Fruit fly (Drosophila melanogaster) whole organism, embryonic: ENCODE measurements around the gene Gem4b.
A peak's percentile ranks its signal among the peaks of the same experiment; 100 is the strongest.

Source experiments
- Awh ChIP-seq: fragments of 200-800 bp; sonication (Bioruptor generic); IDR thresholded peaks from 2 replicates; pipeline ENCODE4, ENCODE4 v1.3.6; 2022; ENCODE audit warnings: missing biosample characterization, missing genetic modification characterization
- B-H2 ChIP-seq: fragments of 200-800 bp; sonication (Bioruptor generic); optimal IDR thresholded peaks from 2 replicates; lab custom pipeline; 2018; ENCODE audit warnings: missing biosample characterization, mild to moderate bottlenecking, missing genetic modification characterization
- CG1024 ChIP-seq: fragments of 200-800 bp; sonication (Bioruptor generic); IDR thresholded peaks from 2 replicates; pipeline ENCODE4 v1.3.6; 2022; ENCODE audit warnings: missing biosample characterization, missing genetic modification characterization
- CG10366 ChIP-seq: fragments of 200-800 bp; sonication (Bioruptor generic); IDR thresholded peaks from 2 replicates; pipeline ENCODE4 v1.3.6; 2022; ENCODE audit warnings: missing biosample characterization, missing genetic modification characterization
- CG10959 ChIP-seq: fragments of 200-800 bp; sonication (Bioruptor generic); IDR thresholded peaks from 2 replicates; pipeline ENCODE4 v1.3.6; 2022; ENCODE audit warnings: missing biosample characterization, missing genetic modification characterization
- CG12104 ChIP-seq: fragments of 200-800 bp; sonication (Bioruptor generic); optimal IDR thresholded peaks from 3 replicates; lab custom pipeline; 2016; ENCODE audit warnings: missing biosample characterization, missing genetic modification characterization
- CG13894 ChIP-seq: fragments of 200-800 bp; sonication (Bioruptor generic); optimal IDR thresholded peaks from 3 replicates; lab custom pipeline; 2018; ENCODE audit warnings: missing biosample characterization, mild to moderate bottlenecking, missing genetic modification characterization, moderate library complexity
- CG14441 ChIP-seq: fragments of 200-800 bp; sonication (Bioruptor generic); IDR thresholded peaks from 2 replicates; pipeline ENCODE4 v1.3.6; 2022; ENCODE audit warnings: missing biosample characterization, missing genetic modification characterization
- CG14667 ChIP-seq: fragments of 200-800 bp; sonication (Bioruptor generic); IDR thresholded peaks from 2 replicates; pipeline ENCODE4 v1.3.6; 2022; ENCODE audit warnings: missing biosample characterization, missing genetic modification characterization
- CG15269 ChIP-seq: fragments of 200-800 bp; sonication (Bioruptor generic); optimal IDR thresholded peaks from 2 replicates; lab custom pipeline; 2018; ENCODE audit warnings: missing biosample characterization, mild to moderate bottlenecking, missing genetic modification characterization, moderate library complexity
- CG15514 ChIP-seq: fragments of 200-800 bp; sonication (Bioruptor generic); optimal IDR thresholded peaks from 3 replicates; lab custom pipeline; 2017; ENCODE audit warnings: missing biosample characterization, missing genetic modification characterization, mild to moderate bottlenecking, moderate library complexity, missing genetic modification reagents
- CG18476 ChIP-seq: fragments of 200-800 bp; sonication (Bioruptor generic); optimal IDR thresholded peaks from 2 replicates; lab custom pipeline; 2016; ENCODE audit warnings: missing biosample characterization, mild to moderate bottlenecking, missing genetic modification characterization
- CG2199 ChIP-seq: fragments of 200-800 bp; sonication (Bioruptor generic); IDR thresholded peaks from 3 replicates; pipeline ENCODE4 v1.3.6; 2022; ENCODE audit warnings: missing biosample characterization, missing genetic modification characterization
- CG31388 ChIP-seq: fragments of 200-800 bp; sonication (Bioruptor generic); optimal IDR thresholded peaks from 2 replicates; lab custom pipeline; 2016; ENCODE audit warnings: missing biosample characterization, missing genetic modification characterization
- CG32772 ChIP-seq: fragments of 200-800 bp; sonication (Bioruptor generic); IDR thresholded peaks from 2 replicates; pipeline ENCODE4 v1.3.6; 2022; ENCODE audit warnings: missing biosample characterization, missing genetic modification characterization
- CG42726 ChIP-seq: fragments of 200-800 bp; sonication (Bioruptor generic); IDR thresholded peaks from 2 replicates; pipeline ENCODE4 v1.3.6; 2022; ENCODE audit warnings: missing biosample characterization, missing genetic modification characterization; ENCODE audit not compliant: partially characterized antibody
- CG4424 ChIP-seq: fragments of 200-800 bp; sonication (Bioruptor generic); optimal IDR thresholded peaks from 3 replicates; lab custom pipeline; 2016; ENCODE audit warnings: missing biosample characterization, missing genetic modification characterization
- CG6854 ChIP-seq: fragments of 200-800 bp; sonication (Bioruptor generic); optimal IDR thresholded peaks from 3 replicates; lab custom pipeline; 2017; ENCODE audit warnings: missing biosample characterization, mild to moderate bottlenecking, missing genetic modification characterization
- CG7839 ChIP-seq: fragments of 200-800 bp; sonication (Bioruptor generic); optimal IDR thresholded peaks from 3 replicates; lab custom pipeline; 2018; ENCODE audit warnings: missing biosample characterization, mild to moderate bottlenecking, missing genetic modification characterization, moderate library complexity
- CG7987 ChIP-seq: fragments of 200-800 bp; sonication (Bioruptor generic); optimal IDR thresholded peaks from 2 replicates; lab custom pipeline; 2018; ENCODE audit warnings: missing biosample characterization, mild to moderate bottlenecking, missing genetic modification characterization, moderate library complexity
- CG9876 ChIP-seq: fragments of 200-800 bp; sonication (Bioruptor generic); optimal IDR thresholded peaks from 2 replicates; lab custom pipeline; 2016; ENCODE audit warnings: missing biosample characterization, missing genetic modification characterization
- CG9932 ChIP-seq: fragments of 200-800 bp; sonication (Bioruptor generic); IDR thresholded peaks from 2 replicates; pipeline ENCODE4 v1.3.6; 2022; ENCODE audit warnings: missing biosample characterization, missing genetic modification characterization
- D19A ChIP-seq: fragments of 200-800 bp; optimal IDR thresholded peaks from 3 replicates; lab custom pipeline; 2019; ENCODE audit warnings: missing biosample characterization, mild to moderate bottlenecking, missing genetic modification characterization, moderate library complexity
- Dip2 ChIP-seq: fragments of 200-800 bp; sonication (Bioruptor generic); IDR thresholded peaks from 2 replicates; pipeline ENCODE4 v1.3.6; 2022; ENCODE audit warnings: missing biosample characterization, missing genetic modification characterization
- Doc3 ChIP-seq: fragments of 200-800 bp; sonication (Bioruptor generic); IDR thresholded peaks from 3 replicates; pipeline ENCODE4 v1.3.6; 2022; ENCODE audit warnings: missing biosample characterization, missing genetic modification characterization; ENCODE audit not compliant: partially characterized antibody
- Dref ChIP-seq: fragments of 200-800 bp; sonication (Bioruptor generic); IDR thresholded peaks from 2 replicates; pipeline ENCODE4 v1.3.6; 2022; ENCODE audit warnings: missing biosample characterization, missing genetic modification characterization
- Mrtf ChIP-seq: fragments of 200-800 bp; sonication (Bioruptor generic); IDR thresholded peaks from 3 replicates; pipeline ENCODE4 v1.3.6; 2022; ENCODE audit warnings: missing biosample characterization, missing genetic modification characterization
- NFAT ChIP-seq: fragments of 200-800 bp; sonication (Bioruptor generic); IDR thresholded peaks from 2 replicates; pipeline ENCODE4 v1.3.6; 2022; ENCODE audit warnings: missing biosample characterization, missing genetic modification characterization
- Nf-YC ChIP-seq: fragments of 200-800 bp; optimal IDR thresholded peaks from 3 replicates; lab custom pipeline; 2019; ENCODE audit warnings: missing biosample characterization, mild to moderate bottlenecking, missing genetic modification characterization, moderate library complexity
- Spps ChIP-seq: fragments of 200-800 bp; sonication (Bioruptor generic); optimal IDR thresholded peaks from 2 replicates; lab custom pipeline; 2018; ENCODE audit warnings: missing biosample characterization, mild to moderate bottlenecking, missing genetic modification characterization
- YL-1 ChIP-seq: fragments of 200-800 bp; sonication (Bioruptor generic); optimal IDR thresholded peaks from 3 replicates; lab custom pipeline; 2017; ENCODE audit warnings: missing biosample characterization, mild to moderate bottlenecking, missing genetic modification characterization
- bbx ChIP-seq: fragments of 200-800 bp; sonication (Bioruptor generic); IDR thresholded peaks from 2 replicates; pipeline ENCODE4 v1.3.6; 2022; ENCODE audit warnings: missing biosample characterization, missing genetic modification characterization; ENCODE audit not compliant: partially characterized antibody
- caup ChIP-seq: fragments of 200-800 bp; sonication (Bioruptor generic); optimal IDR thresholded peaks from 3 replicates; lab custom pipeline; 2017; ENCODE audit warnings: missing biosample characterization, mild to moderate bottlenecking, missing genetic modification characterization, moderate library complexity; ENCODE audit not compliant: severe bottlenecking
- chif ChIP-seq, 2 experiments: fragments of 200-800 bp; sonication (Bioruptor generic); optimal IDR thresholded peaks; 3 replicates each; lab custom pipeline; 2016; ENCODE audit warnings: missing biosample characterization in 2 of 2, missing genetic modification characterization in 2 of 2
- croc ChIP-seq: fragments of 200-800 bp; sonication (Bioruptor generic); conservative IDR thresholded peaks from 3 replicates; pipeline ENCODE4 v1.3.6; 2022; ENCODE audit warnings: missing biosample characterization, missing genetic modification characterization
- grau ChIP-seq: fragments of 200-800 bp; optimal IDR thresholded peaks from 3 replicates; lab custom pipeline; 2019; ENCODE audit warnings: missing biosample characterization, mild to moderate bottlenecking, missing genetic modification characterization, moderate library complexity
- grn ChIP-seq: fragments of 200-800 bp; sonication (Bioruptor generic); optimal IDR thresholded peaks from 3 replicates; lab custom pipeline; 2017; ENCODE audit warnings: missing biosample characterization, missing genetic modification characterization
- her ChIP-seq: fragments of 200-800 bp; sonication (Bioruptor generic); optimal IDR thresholded peaks from 2 replicates; lab custom pipeline; 2016; ENCODE audit warnings: missing biosample characterization, missing genetic modification characterization
- insv ChIP-seq, 2 experiments: fragments of 200-800 bp; sonication (Bioruptor generic); optimal IDR thresholded peaks; 3 replicates each; lab custom pipeline; 2016 to 2018; ENCODE audit warnings: missing biosample characterization in 2 of 2, missing genetic modification characterization in 2 of 2
- jumu ChIP-seq: fragments of 200-800 bp; sonication (Bioruptor generic); optimal IDR thresholded peaks from 3 replicates; lab custom pipeline; 2016; ENCODE audit warnings: missing biosample characterization, missing genetic modification characterization
- luna ChIP-seq: fragments of 200-800 bp; sonication (Bioruptor generic); optimal IDR thresholded peaks from 2 replicates; lab custom pipeline; 2016; ENCODE audit warnings: missing biosample characterization, missing genetic modification characterization
- slou ChIP-seq: fragments of 200-800 bp; sonication (Bioruptor generic); optimal IDR thresholded peaks from 3 replicates; lab custom pipeline; 2016; ENCODE audit warnings: missing biosample characterization, missing genetic modification characterization
- sr ChIP-seq: fragments of 200-800 bp; sonication (Bioruptor generic); IDR thresholded peaks from 3 replicates; pipeline ENCODE4 v1.3.6; 2022; ENCODE audit warnings: missing biosample characterization, missing genetic modification characterization
- ssp ChIP-seq: fragments of 200-800 bp; sonication (Bioruptor generic); IDR thresholded peaks from 2 replicates; pipeline ENCODE4 v1.3.6; 2022; ENCODE audit warnings: missing biosample characterization, missing genetic modification characterization
- stc ChIP-seq: fragments of 200-800 bp; sonication (Bioruptor generic); IDR thresholded peaks from 2 replicates; pipeline ENCODE4 v1.3.6; 2022; ENCODE audit warnings: missing biosample characterization, missing genetic modification characterization
- tll ChIP-seq, 2 experiments: fragments of 200-800 bp in 1 of 2; fragments of >200 bp in 1 of 2; sonication (Bioruptor generic) in 1 of 2; optimal IDR thresholded peaks; 2 replicates each; lab custom pipeline; 2017 to 2019; ENCODE audit warnings: missing biosample characterization in 2 of 2, missing genetic modification characterization in 2 of 2, mild to moderate bottlenecking in 1 of 2, moderate library complexity in 1 of 2
- trem ChIP-seq: fragments of 200-800 bp; optimal IDR thresholded peaks from 3 replicates; lab custom pipeline; 2019; ENCODE audit warnings: missing biosample characterization, mild to moderate bottlenecking, missing genetic modification characterization, moderate library complexity
- usp ChIP-seq: fragments of >200 bp; optimal IDR thresholded peaks from 2 replicates; lab custom pipeline; 2017; ENCODE audit warnings: missing biosample characterization, missing genetic modification characterization
- zen2 ChIP-seq: fragments of 200-800 bp; sonication (Bioruptor generic); IDR thresholded peaks from 3 replicates; pipeline ENCODE4 v1.3.6; 2022; ENCODE audit warnings: missing biosample characterization, missing genetic modification characterization; ENCODE audit not compliant: partially characterized antibody
- zfh2 ChIP-seq: fragments of 200-800 bp; sonication (Bioruptor generic); optimal IDR thresholded peaks from 2 replicates; lab custom pipeline; 2016; ENCODE audit warnings: missing biosample characterization, missing genetic modification characterization

Gene Gem4b

DNA sequence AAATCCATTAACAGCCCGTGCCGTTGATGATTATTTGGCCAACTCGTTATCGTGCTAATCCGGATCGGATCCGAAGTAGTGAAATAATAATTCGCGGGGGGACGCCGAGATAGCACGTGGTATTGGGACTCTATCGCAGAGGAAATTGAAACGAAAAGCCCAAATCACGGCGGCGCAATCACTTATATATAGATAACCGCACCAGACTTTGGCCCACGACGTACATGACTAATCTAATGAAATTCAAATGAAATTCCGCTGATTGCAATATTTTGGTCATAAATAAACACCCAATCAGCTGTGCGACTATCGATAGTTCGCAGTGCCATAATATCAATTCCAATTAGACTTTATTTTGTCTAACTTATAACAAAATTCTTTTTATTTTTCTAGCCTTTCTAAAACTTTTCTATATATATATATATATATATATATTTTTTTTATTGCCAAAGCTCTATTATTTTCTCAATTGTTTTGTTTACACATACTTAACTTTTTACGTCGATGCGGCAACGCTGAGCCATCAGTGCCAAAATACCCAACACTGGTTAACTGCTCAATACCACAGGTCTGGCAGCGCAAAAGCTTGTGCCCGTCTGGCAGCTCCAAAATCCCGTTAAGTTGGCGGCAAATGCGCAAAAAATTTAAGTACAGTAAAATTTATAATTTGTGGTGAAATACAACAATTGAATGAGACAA, 27.8 kb downstream of the Gem4b start, which contains the start of gene CG6428 (continued):
- peak; percentile 37 for TF ChIP-seq caup (GFP tag; lab: Kevin White, UChicago)
- TF ChIP-seq sr (GFP tag; lab: Robert Waterston, UW) = no peak
- no peak for TF ChIP-seq CG9876 (GFP tag; lab: Kevin White, UChicago)
- peak; percentile 17 for TF ChIP-seq CG4424 (GFP tag; lab: Kevin White, UChicago)
- TF ChIP-seq tll (GFP tag; optimal IDR thresholded peaks at IDR 0.05; lab: Kevin White, UChicago) = no peak
- TF ChIP-seq Doc3 (GFP tag; lab: Robert Waterston, UW) = peak; percentile 57; the same call in 1 of the 3 replicates
- peak; percentile 79 for TF ChIP-seq Nf-YC (tag; lab: Kevin White, UChicago)
- TF ChIP-seq luna (GFP tag; lab: Kevin White, UChicago) = no peak
- peak; percentile 60 for TF ChIP-seq trem (tag; lab: Kevin White, UChicago)
- TF ChIP-seq CG31388 (GFP tag; lab: Kevin White, UChicago) = no peak
- TF ChIP-seq CG15269 (tag; lab: Kevin White, UChicago) = no peak
- TF ChIP-seq D19A (tag; lab: Kevin White, UChicago) = no peak
- TF ChIP-seq CG32772 (GFP tag; lab: Robert Waterston, UW) = no peak
- no peak for TF ChIP-seq Spps (tag; lab: Kevin White, UChicago)
- no peak for TF ChIP-seq CG1024 (GFP tag; lab: Robert Waterston, UW)
- TF ChIP-seq NFAT (GFP tag; lab: Robert Waterston, UW) = peak; percentile 24; the same call in 1 of the 2 replicates
- no peak for TF ChIP-seq her (GFP tag; lab: Kevin White, UChicago)
- 0 out of 2 replicates have a peak, but pooled peaks have one; percentile 45 for TF ChIP-seq CG42726 (GFP tag; lab: Robert Waterston, UW)
- peak; percentile 12 for TF ChIP-seq CG13894
- TF ChIP-seq CG10366 (GFP tag; lab: Robert Waterston, UW) = no peak; the same call in 1 of the 2 replicates
- TF ChIP-seq bbx (GFP tag; lab: Robert Waterston, UW) = peak; percentile 49; the same call in 1 of the 2 replicates
- no peak for TF ChIP-seq CG18476 (GFP tag; lab: Kevin White, UChicago)
- TF ChIP-seq insv (GFP tag; optimal IDR thresholded peaks at IDR 0.05; lab: Kevin White, UChicago) = peak in 1 of 2 experiments; percentile 91
- peak; percentile 11 for TF ChIP-seq jumu
- TF ChIP-seq CG7987 = peak; percentile 9
- TF ChIP-seq slou (GFP tag; lab: Kevin White, UChicago) = no peak
- TF ChIP-seq CG7839 (tag; lab: Kevin White, UChicago) = no peak
- TF ChIP-seq CG14667 (GFP tag; lab: Robert Waterston, UW) = no peak
- peak; percentile 54 for TF ChIP-seq grn (GFP tag; lab: Kevin White, UChicago)
- no peak for TF ChIP-seq CG2199 (GFP tag; lab: Robert Waterston, UW)
- no peak for TF ChIP-seq croc (GFP tag; lab: Robert Waterston, UW)
- TF ChIP-seq Mrtf (GFP tag; lab: Robert Waterston, UW) = no peak
- TF ChIP-seq zen2 (GFP tag; lab: Robert Waterston, UW) = no peak; the same call in 2 of the 3 replicates
- peak; percentile 44 for TF ChIP-seq zfh2 (GFP tag; lab: Kevin White, UChicago)
- TF ChIP-seq stc (GFP tag; lab: Robert Waterston, UW) = no peak
- TF ChIP-seq CG15514 (GFP tag; lab: Kevin White, UChicago) = peak; percentile 74
- no peak for TF ChIP-seq Dip2 (GFP tag; lab: Robert Waterston, UW)
- TF ChIP-seq CG12104 (GFP tag; lab: Kevin White, UChicago) = no peak
- peak; percentile 28 for TF ChIP-seq grau
- TF ChIP-seq Awh = no peak
- TF ChIP-seq CG14441 (GFP tag; lab: Robert Waterston, UW) = no peak
- no peak for TF ChIP-seq usp (GFP tag; lab: Kevin White, UChicago)
- TF ChIP-seq B-H2 = peak; percentile 6
- peak; percentile 78 for TF ChIP-seq CG9932 (GFP tag; lab: Robert Waterston, UW)
- TF ChIP-seq YL-1 (GFP tag; lab: Kevin White, UChicago) = peak; percentile 18
- peak in 1 of 2 experiments; percentile 9 for TF ChIP-seq chif (GFP tag; optimal IDR thresholded peaks at IDR 0.05; lab: Kevin White, UChicago)
- peak; percentile 19; the same call in 1 of the 2 replicates for TF ChIP-seq ssp (GFP tag; lab: Robert Waterston, UW)
- peak; percentile 64 for TF ChIP-seq Dref (GFP tag; lab: Robert Waterston, UW)
- no peak for TF ChIP-seq CG6854 (GFP tag; lab: Kevin White, UChicago)
- no peak for TF ChIP-seq CG10959 (GFP tag; lab: Robert Waterston, UW)
